Worm (Caenorhabditis elegans): ENCODE measurements around the gene metl-6.

- TF ChIP-seq nhr-237 (tag; optimal IDR thresholded peaks at IDR 0.05) (no peak), elt-3 (tag; optimal IDR thresholded peaks at IDR 0.05) (no peak), ztf-11 (tag; optimal IDR thresholded peaks at IDR 0.05) (peak; percentile 24), nhr-76 (tag; optimal IDR thresholded peaks at IDR 0.05) (no peak), elt-1 (tag; optimal IDR thresholded peaks at IDR 0.05; ENCODE audit: borderline replicate concordance, insufficient read depth) (no peak), sptf-1 (tag; optimal IDR thresholded peaks at IDR 0.05) (no peak), ces-1 (GFP tag; optimal IDR thresholded peaks at IDR 0.05) (peak; percentile 37), drap-1 (GFP tag; optimal IDR thresholded peaks at IDR 0.05) (no peak), bed-3 (GFP tag; optimal IDR thresholded peaks at IDR 0.05) (no peak), snpc-4 (tag; optimal IDR thresholded peaks at IDR 0.05) (no peak), flh-1 (GFP tag; optimal IDR thresholded peaks at IDR 0.05) (no peak)
Observed at ce11 chrIII:3915705-3916104, 5.8 kb downstream of the metl-6 start.
